Fruit fly (Drosophila melanogaster) ovary, adult (tissue): Measurements from ENCODE around the gene mrt.

Source experiments
- CG17801 ChIP-seq: fragments of 200-800 bp; optimal IDR thresholded peaks from 2 replicates; lab custom pipeline; 2019; ENCODE audit warnings: missing biosample characterization, mild to moderate bottlenecking, missing genetic modification characterization, moderate library complexity; ENCODE audit not compliant: partially characterized antibody

Gene mrt

dm6 chr3R:27273118-27274062 lies 9.1 kb downstream of the mrt start, which contains the start of gene CG5934:
Gene CG5934 (plus strand): TSS chr3R:27273705.
- no peak for TF ChIP-seq CG17801

dm6 chr3R:27272233-27272632 lies 10.2 kb downstream of the mrt start:
- no peak for TF ChIP-seq CG17801

- TF ChIP-seq CG17801: no peak
Measured at dm6 chr3R:27270379-27271266, 11.8 kb downstream of the mrt start.

dm6 chr3R:27265330-27265729 lies 17.1 kb downstream of the mrt start, which contains the start of the genes CG14262 and CG14260:
Gene CG14262 (minus strand): TSS chr3R:27265430.
Gene CG14260 (plus strand): TSS chr3R:27265457.
- TF ChIP-seq CG17801: no peak

- peak; percentile 35 for TF ChIP-seq CG17801
Measured at dm6 chr3R:27263434-27264215, 18.8 kb downstream of the mrt start, which contains the start of gene woc. Gene woc (minus strand): TSS chr3R:27264055.

- no peak for TF ChIP-seq CG17801
Measured at dm6 chr3R:27253921-27254376, 28.5 kb downstream of the mrt start.

- peak; percentile 82 for TF ChIP-seq CG17801
Measured at dm6 chr3R:27253136-27253920, 29.1 kb downstream of the mrt start, which contains the start of gene pll. Gene pll (minus strand): TSS chr3R:27253182.

dm6 chr3R:27250907-27251306 lies 31.6 kb downstream of the mrt start, which contains the start of the genes TTLL6B and TfIIA-L:
Gene TTLL6B (minus strand): TSS chr3R:27251007.
Gene TfIIA-L (plus strand): TSS chr3R:27251112.
- no peak for TF ChIP-seq CG17801

dm6 chr3R:27247892-27248291 lies 34.6 kb downstream of the mrt start, which contains the start of gene CG5984:
Gene CG5984 (minus strand): TSS chr3R:27247992.
- no peak for TF ChIP-seq CG17801

dm6 chr3R:27246264-27246663 lies 36.2 kb downstream of the mrt start:
- peak; percentile 89 for TF ChIP-seq CG17801

- no peak for TF ChIP-seq CG17801
Measured at dm6 chr3R:27245401-27245757, 37.1 kb downstream of the mrt start.

dm6 chr3R:27244742-27245400 lies 37.6 kb downstream of the mrt start, which contains the start of gene CG18766:
Gene CG18766 (minus strand): TSS chr3R:27245249.
- TF ChIP-seq CG17801: no peak

dm6 chr3R:27244412-27244741 lies 38.1 kb downstream of the mrt start:
- TF ChIP-seq CG17801: no peak

- TF ChIP-seq CG17801: no peak
Measured at dm6 chr3R:27240967-27241366, 41.5 kb downstream of the mrt start, which contains the start of gene CG17991. Gene CG17991 (plus strand): TSS chr3R:27241267.
